Fruit fly (Drosophila melanogaster): Measurements from ENCODE around the gene Tsp66E.
A peak's percentile ranks its signal among the peaks of the same experiment; 100 is the strongest.

Tsp66E gene

DNA sequence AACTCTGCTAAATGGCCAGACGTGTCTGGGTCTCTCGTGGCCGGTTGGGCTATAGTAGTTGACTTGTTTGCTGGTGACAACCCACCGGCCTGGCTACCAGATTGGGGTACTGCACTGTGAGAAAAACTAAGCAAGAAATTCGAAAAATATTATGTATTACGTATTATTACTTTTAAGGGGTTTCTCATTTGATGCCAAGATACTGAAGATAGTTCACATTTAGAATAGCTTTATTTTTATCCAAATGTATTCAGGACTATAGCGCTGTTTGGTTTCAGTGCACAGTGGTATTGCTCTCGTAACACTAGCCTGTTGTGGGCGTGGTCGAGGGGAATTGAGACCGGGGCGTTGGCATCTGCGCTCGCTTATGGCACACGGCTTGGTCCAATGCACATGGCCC lies 8.4 kb downstream of the Tsp66E start (continued):
- no peak for TF ChIP-seq ato (GFP tag; IDR thresholded peaks at IDR 0.05; ENCODE audit: partially characterized antibody)
- TF ChIP-seq Meics (GFP tag; optimal IDR thresholded peaks at IDR 0.05), result peak; percentile 71
- TF ChIP-seq chinmo (GFP tag; IDR thresholded peaks at IDR 0.05; ENCODE audit: partially characterized antibody), result no peak
- TF ChIP-seq ara (GFP tag; IDR thresholded peaks at IDR 0.05), result peak; percentile 54; the same call in 1 of the 2 replicates
- TF ChIP-seq nom (GFP tag; optimal IDR thresholded peaks at IDR 0.05), result no peak
- TF ChIP-seq ase (GFP tag; IDR thresholded peaks at IDR 0.05), result peak; percentile 51; the same call in 1 of the 3 replicates
- TF ChIP-seq unpg (GFP tag; optimal IDR thresholded peaks at IDR 0.05), result peak; percentile 79
- no peak for TF ChIP-seq twi (tag; optimal IDR thresholded peaks at IDR 0.05)
- TF ChIP-seq Kr (GFP tag; optimal IDR thresholded peaks at IDR 0.05), result no peak
- TF ChIP-seq CG17802 (tag; optimal IDR thresholded peaks at IDR 0.05), result no peak
- peak; percentile 67 for TF ChIP-seq grau (tag; optimal IDR thresholded peaks at IDR 0.05)
- peak; percentile 42 for TF ChIP-seq CG12659 (GFP tag; optimal IDR thresholded peaks at IDR 0.05)
- no peak for TF ChIP-seq knrl (GFP tag; IDR thresholded peaks at IDR 0.05; ENCODE audit: partially characterized antibody)
- TF ChIP-seq YL-1 (GFP tag; optimal IDR thresholded peaks at IDR 0.05), result no peak
- TF ChIP-seq B-H2 (GFP tag; optimal IDR thresholded peaks at IDR 0.05), result no peak
- peak; percentile 60 for TF ChIP-seq CG18262 (tag; optimal IDR thresholded peaks at IDR 0.05)
- peak; percentile 85 for TF ChIP-seq dysf (GFP tag; IDR thresholded peaks at IDR 0.05)
- TF ChIP-seq fu2 (GFP tag; optimal IDR thresholded peaks at IDR 0.05), result peak; percentile 7
- TF ChIP-seq CG32532 (GFP tag; IDR thresholded peaks at IDR 0.05), result no peak; the same call in 1 of the 2 replicates
- TF ChIP-seq inv (GFP tag; IDR thresholded peaks at IDR 0.05; ENCODE audit: partially characterized antibody), result no peak
- no peak for TF ChIP-seq CG2129 (GFP tag; IDR thresholded peaks at IDR 0.05; ENCODE audit: partially characterized antibody)
- peak; percentile 44; the same call in 1 of the 2 replicates for TF ChIP-seq E2f2 (GFP tag; IDR thresholded peaks at IDR 0.05)
- peak; percentile 66 for TF ChIP-seq CG6689 (GFP tag; IDR thresholded peaks at IDR 0.05)
- no peak for TF ChIP-seq CG8944 (GFP tag; optimal IDR thresholded peaks at IDR 0.05)
- peak; percentile 68 for TF ChIP-seq phol (tag; optimal IDR thresholded peaks at IDR 0.05)
- TF ChIP-seq CG3838 (GFP tag; optimal IDR thresholded peaks at IDR 0.05), result no peak
- peak; percentile 46 for TF ChIP-seq tio (GFP tag; optimal IDR thresholded peaks at IDR 0.05)
- TF ChIP-seq exex (tag; optimal IDR thresholded peaks at IDR 0.05), result peak; percentile 10
- TF ChIP-seq CG33557 (GFP tag; optimal IDR thresholded peaks at IDR 0.05), result no peak
- no peak for TF ChIP-seq cg (GFP tag; optimal IDR thresholded peaks at IDR 0.05)
- TF ChIP-seq ind (GFP tag; optimal IDR thresholded peaks at IDR 0.05), result peak; percentile 69
- peak; percentile 62; the same call in 1 of the 3 replicates for TF ChIP-seq H15 (GFP tag; IDR thresholded peaks at IDR 0.05)
- no peak for TF ChIP-seq fd102C (GFP tag; optimal IDR thresholded peaks at IDR 0.05)
- peak; percentile 62 for TF ChIP-seq CG9932 (GFP tag; IDR thresholded peaks at IDR 0.05)
- peak; percentile 84 for TF ChIP-seq CG12769 (tag; optimal IDR thresholded peaks at IDR 0.05)
- no peak for TF ChIP-seq Poxn (GFP tag; IDR thresholded peaks at IDR 0.05)
- TF ChIP-seq yki (optimal IDR thresholded peaks at IDR 0.05), result no peak
- peak; percentile 66; the same call in 1 of the 3 replicates for TF ChIP-seq gce (GFP tag; IDR thresholded peaks at IDR 0.05)
- no peak for TF ChIP-seq CG7271 (tag; optimal IDR thresholded peaks at IDR 0.05)
- no peak for TF ChIP-seq CG10565 (GFP tag; optimal IDR thresholded peaks at IDR 0.05)
- peak; percentile 20 for TF ChIP-seq CG10462 (GFP tag; optimal IDR thresholded peaks at IDR 0.05)
- TF ChIP-seq ssp (GFP tag; IDR thresholded peaks at IDR 0.05), result 0 out of 2 replicates have a peak, but pooled peaks have one; percentile 35
- TF ChIP-seq CG1647 (GFP tag; optimal IDR thresholded peaks at IDR 0.05), result peak; percentile 12
- TF ChIP-seq wor (GFP tag; IDR thresholded peaks at IDR 0.05), result peak; percentile 57
- no peak for TF ChIP-seq BEAF-32 (GFP tag; optimal IDR thresholded peaks at IDR 0.05)
- TF ChIP-seq slbo (GFP tag; IDR thresholded peaks at IDR 0.05), result peak; percentile 74
- peak; percentile 57; the same call in 2 of the 3 replicates for TF ChIP-seq CG17361 (GFP tag; IDR thresholded peaks at IDR 0.05)
- TF ChIP-seq Sox100B (GFP tag; optimal IDR thresholded peaks at IDR 0.05), result peak; percentile 73
- peak; percentile 73 for TF ChIP-seq Xbp1 (GFP tag; optimal IDR thresholded peaks at IDR 0.05)
- TF ChIP-seq cas (GFP tag; IDR thresholded peaks at IDR 0.05), result no peak
